Worm (Caenorhabditis elegans) whole organism, L1 larva: ENCODE results near the gene mig-10.

Experiments used
- C16A3.4 ChIP-seq: fragments of 150-350 bp; optimal IDR thresholded peaks from 2 replicates; lab custom pipeline; 2014; ENCODE audit warnings: missing biosample characterization, missing genetic modification characterization
- C34B4.2 ChIP-seq: sonication (generic microtip); optimal IDR thresholded peaks from 2 replicates; lab custom pipeline; 2017; ENCODE audit warnings: mild to moderate bottlenecking, missing genetic modification characterization, missing compliant biosample characterization
- Y116A8C.19 ChIP-seq: sonication (generic microtip); optimal IDR thresholded peaks from 2 replicates; lab custom pipeline; 2016; ENCODE audit warnings: missing compliant biosample characterization, missing genetic modification characterization, borderline replicate concordance
- blmp-1 ChIP-seq: fragments of 150-350 bp; optimal IDR thresholded peaks from 2 replicates; lab custom pipeline; 2014; ENCODE audit warnings: missing biosample characterization, missing genetic modification characterization
- ceh-8 ChIP-seq: fragments of 200-800 bp; sonication (Bioruptor generic); optimal IDR thresholded peaks from 2 replicates; lab custom pipeline; 2018; ENCODE audit warnings: mild to moderate bottlenecking, missing genetic modification characterization, moderate library complexity, missing compliant biosample characterization
- ceh-88 ChIP-seq: fragments of 200-800 bp; sonication (Bioruptor generic); IDR thresholded peaks from 2 replicates; pipeline ENCODE4 v1.3.6; 2022; ENCODE audit warnings: missing genetic modification characterization, missing compliant biosample characterization
- ces-1 ChIP-seq: fragments of 150-350 bp; optimal IDR thresholded peaks from 2 replicates; lab custom pipeline; 2014; ENCODE audit warnings: missing biosample characterization, missing genetic modification reagents, missing genetic modification characterization
- dpl-1 ChIP-seq, 3 experiments: fragments of 150-350 bp in 2 of 3; sonication (generic microtip) in 1 of 3; optimal IDR thresholded peaks; 2 replicates each; lab custom pipeline; 2014 to 2017; ENCODE audit warnings: missing biosample characterization in 3 of 3, missing genetic modification characterization in 3 of 3, missing genetic modification reagents in 3 of 3
- efl-1 ChIP-seq, 4 experiments: fragments of 150-350 bp; optimal IDR thresholded peaks in 3 of 4; peaks in 1 of 4; 1 replicate in 1 of 4; 2 replicates in 3 of 4; lab custom pipeline; 2014; ENCODE audit warnings: missing biosample characterization in 2 of 4, missing genetic modification characterization in 2 of 4, missing genetic modification reagents in 2 of 4
- egl-13 ChIP-seq: sonication (generic microtip); optimal IDR thresholded peaks from 2 replicates; lab custom pipeline; 2016; ENCODE audit warnings: missing genotype, missing genetic modification reagents, missing genetic modification characterization, missing compliant biosample characterization
- fos-1 ChIP-seq: fragments of 150-350 bp; optimal IDR thresholded peaks from 2 replicates; lab custom pipeline; 2014; ENCODE audit warnings: missing biosample characterization, missing genetic modification characterization
- hlh-4 ChIP-seq: sonication (generic microtip); optimal IDR thresholded peaks from 2 replicates; lab custom pipeline; 2016; ENCODE audit warnings: mild to moderate bottlenecking, missing genetic modification characterization, missing compliant biosample characterization
- hpl-2 ChIP-seq: fragments of 150-350 bp; optimal IDR thresholded peaks from 2 replicates; lab custom pipeline; 2014; ENCODE audit warnings: missing biosample characterization, missing genetic modification reagents, missing genetic modification characterization
- jun-1 ChIP-seq: fragments of 150-350 bp; optimal IDR thresholded peaks from 2 replicates; lab custom pipeline; 2014; ENCODE audit warnings: missing biosample characterization, missing genetic modification reagents, missing genetic modification characterization
- lin-35 ChIP-seq, 2 experiments: fragments of 150-350 bp; optimal IDR thresholded peaks; 2 replicates each; lab custom pipeline; 2014; ENCODE audit warnings: missing biosample characterization in 2 of 2, missing genetic modification characterization in 2 of 2, missing genetic modification reagents in 2 of 2
- lin-39 ChIP-seq: fragments of 150-350 bp; optimal IDR thresholded peaks from 2 replicates; lab custom pipeline; 2014; ENCODE audit warnings: missing biosample characterization, missing genetic modification reagents, missing genetic modification characterization
- lir-3 ChIP-seq: sonication (generic microtip); optimal IDR thresholded peaks from 2 replicates; lab custom pipeline; 2016; ENCODE audit warnings: mild to moderate bottlenecking, missing genetic modification characterization, moderate library complexity, missing compliant biosample characterization; ENCODE audit not compliant: poor library complexity
- lsy-2 ChIP-seq, 2 experiments: fragments of 150-350 bp; optimal IDR thresholded peaks; 2 replicates each; lab custom pipeline; 2014; ENCODE audit warnings: missing biosample characterization in 2 of 2, missing genetic modification characterization in 2 of 2
- mab-9 ChIP-seq: fragments of 200-800 bp; sonication (Bioruptor generic); IDR thresholded peaks from 2 replicates; pipeline ENCODE4 v1.3.6; 2022; ENCODE audit warnings: missing genetic modification reagents, missing genetic modification characterization, missing compliant biosample characterization
- mef-2 ChIP-seq: fragments of 150-350 bp; optimal IDR thresholded peaks from 2 replicates; lab custom pipeline; 2014; ENCODE audit warnings: missing biosample characterization, missing genetic modification characterization
- mep-1 ChIP-seq: fragments of 150-350 bp; optimal IDR thresholded peaks from 2 replicates; lab custom pipeline; 2014; ENCODE audit warnings: missing biosample characterization, missing genetic modification characterization
- nhr-11 ChIP-seq: fragments of 150-350 bp; optimal IDR thresholded peaks from 2 replicates; lab custom pipeline; 2014; ENCODE audit warnings: missing biosample characterization, missing genetic modification characterization
- nhr-20 ChIP-seq: sonication (generic microtip); optimal IDR thresholded peaks from 2 replicates; lab custom pipeline; 2016; ENCODE audit warnings: mild to moderate bottlenecking, missing genetic modification characterization, missing compliant biosample characterization
- nhr-237 ChIP-seq: fragments of 150-350 bp; optimal IDR thresholded peaks from 2 replicates; lab custom pipeline; 2014; ENCODE audit warnings: missing biosample characterization, missing genetic modification characterization
- nhr-76 ChIP-seq: sonication (generic microtip); optimal IDR thresholded peaks from 2 replicates; lab custom pipeline; 2017; ENCODE audit warnings: missing biosample characterization, missing genetic modification characterization
- nhr-77 ChIP-seq: fragments of 150-350 bp; optimal IDR thresholded peaks from 2 replicates; lab custom pipeline; 2014; ENCODE audit warnings: missing biosample characterization, missing genetic modification characterization
- nhr-84 ChIP-seq: sonication (generic microtip); optimal IDR thresholded peaks from 2 replicates; lab custom pipeline; 2017; ENCODE audit warnings: missing biosample characterization, missing genetic modification characterization
- nhr-85 ChIP-seq: sonication (generic microtip); peaks from one replicate; lab custom pipeline; 2016; ENCODE audit warnings: missing genetic modification characterization, inconsistent platforms, missing compliant biosample characterization
- nhr-90 ChIP-seq: sonication (generic microtip); optimal IDR thresholded peaks from 2 replicates; lab custom pipeline; 2016; ENCODE audit warnings: mild to moderate bottlenecking, missing genetic modification characterization, missing compliant biosample characterization; ENCODE audit not compliant: poor library complexity
- pqm-1 ChIP-seq: sonication (generic microtip); optimal IDR thresholded peaks from 3 replicates; lab custom pipeline; 2017; ENCODE audit warnings: missing biosample characterization, missing genetic modification characterization
- rnt-1 ChIP-seq: sonication (generic microtip); optimal IDR thresholded peaks from 2 replicates; lab custom pipeline; 2016; ENCODE audit warnings: mild to moderate bottlenecking, missing genetic modification characterization, moderate library complexity, missing compliant biosample characterization
- skn-1 ChIP-seq: fragments of 150-350 bp; optimal IDR thresholded peaks from 2 replicates; lab custom pipeline; 2014; ENCODE audit warnings: missing biosample characterization, missing genetic modification characterization
- snpc-4 ChIP-seq: fragments of 150-350 bp; optimal IDR thresholded peaks from 2 replicates; lab custom pipeline; 2014; ENCODE audit warnings: missing biosample characterization, missing genetic modification characterization
- snu-23 ChIP-seq: sonication (generic microtip); optimal IDR thresholded peaks from 2 replicates; lab custom pipeline; 2016; ENCODE audit warnings: missing genetic modification characterization, missing compliant biosample characterization
- sptf-1 ChIP-seq: fragments of 150-350 bp; optimal IDR thresholded peaks from 2 replicates; lab custom pipeline; 2014; ENCODE audit warnings: missing biosample characterization, missing genetic modification characterization
- sup-37 ChIP-seq: fragments of 200-800 bp; sonication (Bioruptor generic); optimal IDR thresholded peaks from 2 replicates; lab custom pipeline; 2018; ENCODE audit warnings: mild to moderate bottlenecking, missing genetic modification characterization, missing compliant biosample characterization
- swsn-7 ChIP-seq: sonication (generic microtip); optimal IDR thresholded peaks from 2 replicates; lab custom pipeline; 2016; ENCODE audit warnings: missing genetic modification characterization, missing compliant biosample characterization
- unc-130 ChIP-seq: fragments of 150-350 bp; optimal IDR thresholded peaks from 2 replicates; lab custom pipeline; 2017; ENCODE audit warnings: missing biosample characterization, missing genetic modification characterization, inconsistent platforms
- unc-62 ChIP-seq: fragments of 150-350 bp; optimal IDR thresholded peaks from 2 replicates; lab custom pipeline; 2014; ENCODE audit warnings: missing biosample characterization, missing genetic modification reagents, missing genetic modification characterization
- unc-86 ChIP-seq: sonication (generic microtip); optimal IDR thresholded peaks from 2 replicates; lab custom pipeline; 2016; ENCODE audit warnings: missing genetic modification characterization, missing compliant biosample characterization
- xbp-1 ChIP-seq: sonication (generic microtip); optimal IDR thresholded peaks from 2 replicates; lab custom pipeline; 2016; ENCODE audit warnings: missing genetic modification characterization, missing compliant biosample characterization
- zip-4 ChIP-seq: fragments of 200-800 bp; sonication (Bioruptor generic); optimal IDR thresholded peaks from 2 replicates; lab custom pipeline; 2018; ENCODE audit warnings: mild to moderate bottlenecking, missing genetic modification characterization, moderate library complexity, missing compliant biosample characterization
- ztf-11 ChIP-seq, 2 experiments: sonication (generic microtip); optimal IDR thresholded peaks; 2 replicates each; lab custom pipeline; 2016 to 2017; ENCODE audit warnings: missing genetic modification characterization in 2 of 2, missing biosample characterization in 1 of 2, missing compliant biosample characterization in 1 of 2
- ztf-4 ChIP-seq: fragments of 150-350 bp; optimal IDR thresholded peaks from 2 replicates; lab custom pipeline; 2014; ENCODE audit warnings: missing biosample characterization, missing genetic modification characterization

mig-10 gene

DNA sequence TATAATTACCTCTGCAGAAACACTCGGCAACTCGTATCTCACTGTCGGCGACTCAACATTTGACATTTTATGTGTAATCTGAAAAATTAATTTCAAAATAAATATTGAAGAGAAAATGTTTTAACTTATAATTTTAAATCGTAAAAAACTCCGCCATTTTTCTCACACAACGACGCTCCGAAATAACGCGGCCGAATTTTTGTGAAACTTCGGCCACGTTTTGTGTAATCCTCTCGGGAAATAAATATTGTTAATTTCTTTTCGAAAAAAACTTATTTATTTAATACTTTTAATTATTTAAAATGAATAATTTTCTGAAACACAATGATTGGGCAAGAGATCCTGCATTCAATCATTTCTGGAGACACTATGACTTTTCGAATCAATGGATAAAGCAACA, 28.5 kb downstream of the mig-10 start, which contains the start of the genes F10E9.7 and F10E9.5 (continued):
- TF ChIP-seq nhr-76 (tag; lab: Kevin White, UChicago), result no peak
- peak; percentile 90 to 93 for TF ChIP-seq lin-35 (GFP tag; optimal IDR thresholded peaks at IDR 0.05; lab: Kevin White, UChicago)
- peak; percentile 99 for TF ChIP-seq Y116A8C.19 (tag; lab: Kevin White, UChicago)
- no peak for TF ChIP-seq hpl-2 (GFP tag; lab: Kevin White, UChicago)
- peak; percentile 86 for TF ChIP-seq unc-86
- peak; percentile 91 for TF ChIP-seq ceh-88 (GFP tag; lab: Robert Waterston, UW)
- peak; percentile 91 for TF ChIP-seq mab-9 (GFP tag; lab: Robert Waterston, UW)
- peak; percentile 99 for TF ChIP-seq mep-1 (tag; lab: Kevin White, UChicago)
- TF ChIP-seq skn-1 (tag; lab: Kevin White, UChicago), result peak; percentile 91
- TF ChIP-seq nhr-85 (tag; lab: Kevin White, UChicago), result peak; percentile 96
- peak; percentile 84 to 93 (median 89) for TF ChIP-seq dpl-1 (GFP tag; optimal IDR thresholded peaks at IDR 0.05; lab: Kevin White, UChicago)
- peak; percentile 96 for TF ChIP-seq egl-13
- peak; percentile 95 to 96 for TF ChIP-seq lsy-2 (tag; optimal IDR thresholded peaks at IDR 0.05; lab: Kevin White, UChicago)
- TF ChIP-seq unc-62 (GFP tag; lab: Kevin White, UChicago), result no peak
- TF ChIP-seq swsn-7 (tag; lab: Kevin White, UChicago), result peak; percentile 95

DNA sequence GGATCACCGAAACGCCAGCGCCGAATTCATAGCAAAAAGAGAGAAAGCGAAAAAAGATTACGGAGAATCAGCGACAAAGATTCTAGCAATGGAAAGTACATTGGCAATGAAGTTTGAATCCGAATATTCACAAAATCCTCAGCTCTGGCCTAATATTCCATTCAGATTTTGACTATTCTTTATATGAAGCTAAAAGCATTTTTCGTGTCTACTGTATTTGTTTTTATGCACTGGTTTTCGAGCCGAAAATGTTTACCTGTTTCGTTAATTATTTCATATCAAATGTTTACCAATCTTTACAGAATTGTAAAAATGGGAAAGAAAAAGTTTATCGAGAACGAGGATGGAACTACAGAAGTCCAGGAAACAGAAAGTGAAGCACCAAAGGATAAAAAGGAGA, 29.3 kb downstream of the mig-10 start, which contains the start of gene F10E9.4:
F10E9.4 (plus strand) TSS at position 301 of the 400 bp plus-strand sequence.
- no peak for TF ChIP-seq ztf-4 (tag; lab: Kevin White, UChicago)
- TF ChIP-seq nhr-84, result no peak
- TF ChIP-seq nhr-20 (tag; lab: Kevin White, UChicago), result no peak
- TF ChIP-seq nhr-90, result no peak
- TF ChIP-seq jun-1 (tag; lab: Kevin White, UChicago), result no peak
- TF ChIP-seq unc-130 (tag; lab: Kevin White, UChicago), result no peak
- TF ChIP-seq nhr-77 (tag; lab: Kevin White, UChicago), result no peak
- TF ChIP-seq nhr-237, result no peak
- TF ChIP-seq dpl-1 (GFP tag; optimal IDR thresholded peaks at IDR 0.05; lab: Kevin White, UChicago), result no peak
- TF ChIP-seq sup-37 (GFP tag; lab: Kevin White, UChicago), result no peak
- no peak for TF ChIP-seq nhr-85 (tag; lab: Kevin White, UChicago)
- no peak for TF ChIP-seq mep-1 (tag; lab: Kevin White, UChicago)
- TF ChIP-seq zip-4 (GFP tag; lab: Kevin White, UChicago), result no peak
- no peak for TF ChIP-seq ces-1

DNA sequence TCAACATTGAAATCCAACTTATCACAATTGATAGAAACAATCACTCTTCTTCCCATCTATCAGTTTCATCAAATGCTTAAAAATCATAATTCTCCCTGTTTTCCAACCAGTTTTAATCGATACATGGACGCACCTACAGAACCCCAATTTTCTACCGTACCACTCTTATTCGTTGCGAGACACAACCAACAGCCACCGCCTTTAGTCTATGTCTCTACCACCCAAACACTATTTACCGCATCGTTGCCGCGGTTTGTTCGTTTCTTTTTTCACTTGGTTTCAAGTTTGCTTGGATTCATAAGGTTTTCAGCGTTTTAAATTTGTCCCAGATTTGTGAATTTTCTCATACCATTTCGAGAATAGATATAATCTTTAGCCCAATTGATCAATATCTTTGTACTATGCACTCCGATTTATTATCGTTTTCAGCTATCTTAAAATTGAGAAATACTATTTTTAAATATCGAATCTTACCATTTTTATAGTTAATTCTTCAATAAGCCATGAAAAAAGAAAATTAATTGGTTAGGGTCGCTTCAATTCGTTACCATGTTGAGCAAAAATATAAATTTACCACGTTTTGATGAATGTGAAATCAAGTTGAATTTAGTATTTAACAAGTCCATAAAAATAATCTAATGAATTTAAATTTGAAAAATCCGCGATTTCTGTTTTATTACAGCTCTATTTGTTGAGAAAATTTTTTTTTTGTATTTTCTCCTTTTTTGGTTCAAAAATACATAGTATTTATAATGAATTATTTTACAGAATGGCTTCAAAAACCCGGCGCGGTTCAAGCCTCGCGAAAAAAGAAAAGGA, 31.5 kb downstream of the mig-10 start, which contains the start of gene F10E9.3:
F10E9.3 (plus strand) TSS at position 769 of the 819 bp plus-strand sequence.
- TF ChIP-seq nhr-11 (tag; lab: Kevin White, UChicago) (no peak), snpc-4 (no peak), nhr-85 (tag; lab: Kevin White, UChicago) (peak; percentile 78), xbp-1 (no peak), lsy-2 (tag; optimal IDR thresholded peaks at IDR 0.05; lab: Kevin White, UChicago) (peak; percentile 80 to 97), swsn-7 (tag; lab: Kevin White, UChicago) (no peak), efl-1 (optimal IDR thresholded peaks at IDR 0.05; lab: Kevin White, UChicago) (peak; percentile 42 to 58), efl-1 (GFP tag; optimal IDR thresholded peaks at IDR 0.05 in 1 of 2; lab: Kevin White, UChicago) (peak; percentile 16 to 86), pqm-1 (tag; lab: Kevin White, UChicago) (no peak), ztf-11 (tag; optimal IDR thresholded peaks at IDR 0.05; lab: Kevin White, UChicago) (no peak), nhr-84 (no peak), lin-35 (GFP tag; optimal IDR thresholded peaks at IDR 0.05; lab: Kevin White, UChicago) (peak; percentile 3 to 72), C16A3.4 (tag; lab: Kevin White, UChicago) (peak; percentile 3), skn-1 (tag; lab: Kevin White, UChicago) (peak; percentile 21), ceh-8 (GFP tag; lab: Kevin White, UChicago) (no peak), dpl-1 (GFP tag; optimal IDR thresholded peaks at IDR 0.05; lab: Kevin White, UChicago) (peak in 2 of 3 experiments; percentile 36 to 55), blmp-1 (peak; percentile 50), lin-39 (tag; lab: Kevin White, UChicago) (no peak), unc-130 (tag; lab: Kevin White, UChicago) (no peak), C34B4.2 (tag; lab: Kevin White, UChicago) (no peak), rnt-1 (tag; lab: Kevin White, UChicago) (peak; percentile 27), egl-13 (no peak), mef-2 (tag; lab: Kevin White, UChicago) (no peak), jun-1 (tag; lab: Kevin White, UChicago) (no peak), snu-23 (GFP tag; lab: Kevin White, UChicago) (peak; percentile 23), lir-3 (no peak), fos-1 (no peak), Y116A8C.19 (tag; lab: Kevin White, UChicago) (no peak), sup-37 (GFP tag; lab: Kevin White, UChicago) (no peak), hlh-4 (no peak), sptf-1 (tag; lab: Kevin White, UChicago) (no peak)
